Worm (Caenorhabditis elegans) whole organism, L2 larva: ENCODE results near the gene F31B9.2.

Source experiments
- C34F6.9 ChIP-seq: fragments of 150-350 bp; optimal IDR thresholded peaks from 2 replicates; lab custom pipeline; 2014; ENCODE audit warnings: missing biosample characterization, missing genetic modification characterization
- Y55F3AM.14 ChIP-seq: fragments of 200-800 bp; sonication (Bioruptor generic); optimal IDR thresholded peaks from 2 replicates; lab custom pipeline; 2018; ENCODE audit warnings: mild to moderate bottlenecking, missing genetic modification characterization, missing compliant biosample characterization
- crh-2 ChIP-seq: sonication (generic microtip); optimal IDR thresholded peaks from 2 replicates; lab custom pipeline; 2017; ENCODE audit warnings: missing biosample characterization, missing genetic modification characterization
- dmd-4 ChIP-seq: sonication (generic microtip); optimal IDR thresholded peaks from 2 replicates; lab custom pipeline; 2017; ENCODE audit warnings: missing biosample characterization, missing genetic modification characterization
- fos-1 ChIP-seq: fragments of 150-350 bp; optimal IDR thresholded peaks from 2 replicates; lab custom pipeline; 2014; ENCODE audit warnings: missing biosample characterization, missing genetic modification characterization
- gmeb-1 ChIP-seq: fragments of 150-350 bp; optimal IDR thresholded peaks from 2 replicates; lab custom pipeline; 2014; ENCODE audit warnings: missing biosample characterization, missing genetic modification characterization
- lin-11 ChIP-seq: fragments of 150-350 bp; sonication (generic microtip); optimal IDR thresholded peaks from 2 replicates; lab custom pipeline; 2014; ENCODE audit warnings: missing biosample characterization, missing genetic modification characterization, inconsistent platforms, mixed read lengths
- lin-39 ChIP-seq: fragments of 150-350 bp; optimal IDR thresholded peaks from 2 replicates; lab custom pipeline; 2014; ENCODE audit warnings: missing biosample characterization, missing genetic modification reagents, missing genetic modification characterization
- nhr-10 ChIP-seq: sonication (generic microtip); optimal IDR thresholded peaks from 2 replicates; lab custom pipeline; 2017; ENCODE audit warnings: missing biosample characterization, missing genetic modification characterization
- nhr-21 ChIP-seq: fragments of 150-350 bp; optimal IDR thresholded peaks from 2 replicates; lab custom pipeline; 2014; ENCODE audit warnings: missing biosample characterization, missing genetic modification characterization
- nhr-237 ChIP-seq: fragments of 150-350 bp; optimal IDR thresholded peaks from 2 replicates; lab custom pipeline; 2014; ENCODE audit warnings: missing biosample characterization, missing genetic modification characterization
- nhr-25 ChIP-seq: fragments of 150-350 bp; sonication (generic microtip); optimal IDR thresholded peaks from 3 replicates; lab custom pipeline; 2014; ENCODE audit warnings: missing biosample characterization, missing genetic modification characterization
- skn-1 ChIP-seq: sonication (generic microtip); optimal IDR thresholded peaks from 2 replicates; lab custom pipeline; 2017; ENCODE audit warnings: missing biosample characterization, missing genetic modification characterization
- sma-9 ChIP-seq, 2 experiments: fragments of 150-350 bp in 1 of 2; sonication (generic microtip) in 1 of 2; optimal IDR thresholded peaks; 2 replicates each; lab custom pipeline; 2014 to 2016; ENCODE audit warnings: missing genetic modification characterization in 2 of 2, mild to moderate bottlenecking in 1 of 2, missing biosample characterization in 1 of 2, missing compliant biosample characterization in 1 of 2, missing genetic modification reagents in 1 of 2, moderate library complexity in 1 of 2
- snpc-4 ChIP-seq: fragments of 150-350 bp; optimal IDR thresholded peaks from 2 replicates; lab custom pipeline; 2014; ENCODE audit warnings: missing biosample characterization, missing genetic modification characterization
- unc-39 ChIP-seq: fragments of 150-350 bp; optimal IDR thresholded peaks from 2 replicates; lab custom pipeline; 2014; ENCODE audit warnings: missing biosample characterization, missing genetic modification characterization
- ztf-11 ChIP-seq: sonication (generic microtip); optimal IDR thresholded peaks from 2 replicates; lab custom pipeline; 2017; ENCODE audit warnings: missing biosample characterization, missing genetic modification characterization

F31B9.2 gene

ce11 chrX:15953611-15954010, 36.4 kb downstream of the F31B9.2 start:
- peak; percentile 26 for TF ChIP-seq snpc-4
- TF ChIP-seq ztf-11 (tag; lab: Kevin White, UChicago), result no peak

- TF ChIP-seq Y55F3AM.14 (GFP tag; lab: Kevin White, UChicago) (no peak), nhr-21 (tag; lab: Kevin White, UChicago) (no peak), nhr-237 (tag; lab: Kevin White, UChicago) (no peak), nhr-25 (tag; lab: Kevin White, UChicago) (no peak), sma-9 (GFP tag; optimal IDR thresholded peaks at IDR 0.05; lab: Kevin White, UChicago) (no peak), sma-9 (tag; optimal IDR thresholded peaks at IDR 0.05; lab: Kevin White, UChicago) (no peak), skn-1 (tag; lab: Kevin White, UChicago) (no peak), C34F6.9 (tag; lab: Kevin White, UChicago) (no peak), lin-11 (tag; lab: Kevin White, UChicago) (no peak), snpc-4 (no peak), dmd-4 (tag; lab: Kevin White, UChicago) (no peak), gmeb-1 (tag; lab: Kevin White, UChicago) (no peak), crh-2 (tag; lab: Kevin White, UChicago) (no peak), nhr-10 (tag; lab: Kevin White, UChicago) (no peak), fos-1 (tag; lab: Kevin White, UChicago) (no peak), unc-39 (no peak), ztf-11 (tag; lab: Kevin White, UChicago) (no peak), lin-39 (tag; lab: Kevin White, UChicago) (no peak)
Observed at ce11 chrX:15958767-15959166, 41.6 kb downstream of the F31B9.2 start, which contains the start of gene C09G1.5. Gene C09G1.5, plus strand, starts transcription at chrX:15959067.
